Fruit fly (Drosophila melanogaster) whole organism, embryonic: ENCODE results near the gene Hrs.
A peak's percentile ranks its signal among the peaks of the same experiment; 100 is the strongest.

ENCODE experiments used
- ATbp ChIP-seq: fragments of 200-800 bp; sonication (Bioruptor generic); optimal IDR thresholded peaks from 2 replicates; lab custom pipeline; 2017; ENCODE audit warnings: missing biosample characterization, mild to moderate bottlenecking, missing genetic modification characterization, missing genetic modification reagents
- Awh ChIP-seq: fragments of 200-800 bp; sonication (Bioruptor generic); IDR thresholded peaks from 2 replicates; pipeline ENCODE4, ENCODE4 v1.3.6; 2022; ENCODE audit warnings: missing biosample characterization, missing genetic modification characterization
- Bteb2 ChIP-seq: fragments of 200-800 bp; sonication (Bioruptor generic); optimal IDR thresholded peaks from 2 replicates; lab custom pipeline; 2016; ENCODE audit warnings: missing biosample characterization, missing genetic modification characterization
- CG12071 ChIP-seq: fragments of 200-800 bp; sonication (Bioruptor generic); optimal IDR thresholded peaks from 3 replicates; lab custom pipeline; 2018; ENCODE audit warnings: missing biosample characterization, mild to moderate bottlenecking, missing genetic modification characterization
- CG13894 ChIP-seq: fragments of 200-800 bp; sonication (Bioruptor generic); optimal IDR thresholded peaks from 3 replicates; lab custom pipeline; 2018; ENCODE audit warnings: missing biosample characterization, mild to moderate bottlenecking, missing genetic modification characterization, moderate library complexity
- CG15073 ChIP-seq: fragments of 200-800 bp; sonication (Bioruptor generic); optimal IDR thresholded peaks from 2 replicates; lab custom pipeline; 2016; ENCODE audit warnings: missing biosample characterization, missing genetic modification characterization
- CG15479 ChIP-seq: fragments of 200-800 bp; sonication (Bioruptor generic); optimal IDR thresholded peaks from 3 replicates; lab custom pipeline; 2019; ENCODE audit warnings: missing biosample characterization, mild to moderate bottlenecking, missing genetic modification characterization, moderate library complexity
- CG15601 ChIP-seq: fragments of 200-800 bp; sonication (Bioruptor generic); optimal IDR thresholded peaks from 3 replicates; lab custom pipeline; 2019; ENCODE audit warnings: missing biosample characterization, mild to moderate bottlenecking, missing genetic modification characterization, moderate library complexity
- CG15696 ChIP-seq: fragments of 200-800 bp; sonication (Bioruptor generic); optimal IDR thresholded peaks from 2 replicates; lab custom pipeline; 2019; ENCODE audit warnings: missing biosample characterization, mild to moderate bottlenecking, missing genetic modification characterization, moderate library complexity
- CG1602 ChIP-seq: fragments of 200-800 bp; sonication (Bioruptor generic); optimal IDR thresholded peaks from 3 replicates; lab custom pipeline; 2016; ENCODE audit warnings: missing biosample characterization, missing genetic modification characterization
- CG17385 ChIP-seq: fragments of 200-800 bp; sonication (Bioruptor generic); optimal IDR thresholded peaks from 3 replicates; lab custom pipeline; 2018; ENCODE audit warnings: missing biosample characterization, mild to moderate bottlenecking, missing genetic modification characterization
- CG2199 ChIP-seq: fragments of 200-800 bp; sonication (Bioruptor generic); IDR thresholded peaks from 3 replicates; pipeline ENCODE4 v1.3.6; 2022; ENCODE audit warnings: missing biosample characterization, missing genetic modification characterization
- CG2875 ChIP-seq: fragments of 200-800 bp; sonication (Bioruptor generic); optimal IDR thresholded peaks from 2 replicates; lab custom pipeline; 2017; ENCODE audit warnings: missing biosample characterization, mild to moderate bottlenecking, missing genetic modification characterization, missing genetic modification reagents
- CG3163 ChIP-seq: fragments of 200-800 bp; sonication (Bioruptor generic); optimal IDR thresholded peaks from 3 replicates; lab custom pipeline; 2016; ENCODE audit warnings: missing biosample characterization, missing genetic modification characterization
- CG32767 ChIP-seq: fragments of 200-800 bp; sonication (Bioruptor generic); IDR thresholded peaks from 2 replicates; pipeline ENCODE4 v1.3.6; 2022; ENCODE audit warnings: missing biosample characterization, missing genetic modification characterization
- CG3281 ChIP-seq: fragments of 200-800 bp; sonication (Bioruptor generic); optimal IDR thresholded peaks from 3 replicates; lab custom pipeline; 2017; ENCODE audit warnings: missing biosample characterization, mild to moderate bottlenecking, missing genetic modification characterization
- CG4820 ChIP-seq: fragments of 200-800 bp; sonication (Bioruptor generic); optimal IDR thresholded peaks from 3 replicates; lab custom pipeline; 2016; ENCODE audit warnings: missing biosample characterization, missing genetic modification characterization
- CG6175 ChIP-seq: fragments of 200-800 bp; sonication (Bioruptor generic); IDR thresholded peaks from 3 replicates; pipeline ENCODE4 v1.3.6; 2022; ENCODE audit warnings: missing biosample characterization, missing genetic modification characterization
- CG6272 ChIP-seq: fragments of 200-800 bp; sonication (Bioruptor generic); IDR thresholded peaks from 2 replicates; pipeline ENCODE4 v1.3.6; 2022; ENCODE audit warnings: missing biosample characterization, missing genetic modification characterization
- CG6791 ChIP-seq: fragments of 200-800 bp; sonication (Bioruptor generic); IDR thresholded peaks from 3 replicates; pipeline ENCODE4 v1.3.6; 2022; ENCODE audit warnings: missing biosample characterization, missing genetic modification characterization; ENCODE audit not compliant: partially characterized antibody
- CG7963 ChIP-seq: fragments of 200-800 bp; sonication (Bioruptor generic); IDR thresholded peaks from 3 replicates; pipeline ENCODE4 v1.3.6; 2022; ENCODE audit warnings: missing biosample characterization, missing genetic modification characterization; ENCODE audit not compliant: partially characterized antibody
- CG8388 ChIP-seq: fragments of 200-800 bp; sonication (Bioruptor generic); optimal IDR thresholded peaks from 2 replicates; lab custom pipeline; 2019; ENCODE audit warnings: missing biosample characterization, mild to moderate bottlenecking, missing genetic modification characterization, moderate library complexity
- CG8924 ChIP-seq: fragments of 200-800 bp; optimal IDR thresholded peaks from 3 replicates; lab custom pipeline; 2019; ENCODE audit warnings: missing biosample characterization, mild to moderate bottlenecking, missing genetic modification characterization, moderate library complexity
- CTCF ChIP-seq: fragments of 200-800 bp; sonication (Bioruptor generic); optimal IDR thresholded peaks from 2 replicates; lab custom pipeline; 2017; ENCODE audit warnings: missing biosample characterization, mild to moderate bottlenecking, missing genetic modification characterization, moderate library complexity
- Dbx ChIP-seq: fragments of 200-800 bp; sonication (Bioruptor generic); IDR thresholded peaks from 3 replicates; pipeline ENCODE4 v1.3.6; 2022; ENCODE audit warnings: missing biosample characterization, missing genetic modification characterization
- Dp ChIP-seq: fragments of 200-800 bp; sonication (Bioruptor generic); optimal IDR thresholded peaks from 2 replicates; lab custom pipeline; 2018; ENCODE audit warnings: missing biosample characterization, mild to moderate bottlenecking, missing genetic modification characterization, moderate library complexity
- E2f2 ChIP-seq: fragments of 200-800 bp; sonication (Bioruptor generic); IDR thresholded peaks from 2 replicates; pipeline ENCODE4 v1.3.6; 2022; ENCODE audit warnings: missing biosample characterization, missing genetic modification characterization
- Elba2 ChIP-seq: fragments of 200-800 bp; sonication (Bioruptor generic); optimal IDR thresholded peaks from 3 replicates; lab custom pipeline; 2016; ENCODE audit warnings: missing biosample characterization, missing genetic modification characterization
- H15 ChIP-seq: fragments of 200-800 bp; sonication (Bioruptor generic); IDR thresholded peaks from 3 replicates; pipeline ENCODE4 v1.3.6; 2022; ENCODE audit warnings: missing biosample characterization, missing genetic modification characterization
- H2.0 ChIP-seq: fragments of 200-800 bp; sonication (Bioruptor generic); IDR thresholded peaks from 2 replicates; pipeline ENCODE4 v1.3.6; 2022; ENCODE audit warnings: missing biosample characterization, missing genetic modification characterization
- HHEX ChIP-seq: fragments of 200-800 bp; sonication (Bioruptor generic); optimal IDR thresholded peaks from 3 replicates; lab custom pipeline; 2017; ENCODE audit warnings: missing biosample characterization, mild to moderate bottlenecking, missing genetic modification characterization, missing genetic modification reagents
- Hr39 ChIP-seq: fragments of >200 bp; optimal IDR thresholded peaks from 2 replicates; lab custom pipeline; 2017
- Hsf ChIP-seq: fragments of 200-800 bp; sonication (Bioruptor generic); optimal IDR thresholded peaks from 3 replicates; lab custom pipeline; 2016; ENCODE audit warnings: missing biosample characterization, missing genetic modification characterization
- Med ChIP-seq: fragments of 200-800 bp; sonication (Bioruptor generic); peaks from one replicate; lab custom pipeline; 2016; ENCODE audit warnings: missing biosample characterization, missing genetic modification characterization, mild to moderate bottlenecking, inconsistent platforms, moderate library complexity
- Pdp1 ChIP-seq, 2 experiments: fragments of 200-800 bp; sonication (Bioruptor generic); optimal IDR thresholded peaks; 3 replicates each; lab custom pipeline; 2016; ENCODE audit warnings: missing biosample characterization in 2 of 2, missing genetic modification characterization in 2 of 2, mild to moderate bottlenecking in 1 of 2, moderate library complexity in 1 of 2
- abd-A ChIP-seq: fragments of 200-800 bp; sonication (Bioruptor generic); optimal IDR thresholded peaks from 3 replicates; lab custom pipeline; 2019; ENCODE audit warnings: missing biosample characterization, mild to moderate bottlenecking, missing genetic modification characterization, moderate library complexity
- corto ChIP-seq: fragments of 200-800 bp; sonication (Bioruptor generic); optimal IDR thresholded peaks from 2 replicates; lab custom pipeline; 2016; ENCODE audit warnings: missing biosample characterization, mild to moderate bottlenecking, missing genetic modification characterization, moderate library complexity
- crol ChIP-seq: fragments of 200-800 bp; sonication (Bioruptor generic); IDR thresholded peaks from 2 replicates; pipeline ENCODE4 v1.3.6; 2022; ENCODE audit warnings: missing biosample characterization, missing genetic modification characterization
- dpn ChIP-seq, 2 experiments: fragments of 200-800 bp; sonication (Bioruptor generic); optimal IDR thresholded peaks; 3 replicates each; lab custom pipeline; 2016; ENCODE audit warnings: missing biosample characterization in 2 of 2, missing genetic modification characterization in 2 of 2
- gem ChIP-seq: fragments of 200-800 bp; sonication (Bioruptor generic); optimal IDR thresholded peaks from 2 replicates; lab custom pipeline; 2019; ENCODE audit warnings: missing biosample characterization, mild to moderate bottlenecking, missing genetic modification characterization, moderate library complexity
- inv ChIP-seq: fragments of 200-800 bp; sonication (Bioruptor generic); IDR thresholded peaks from 2 replicates; pipeline ENCODE4 v1.3.6; 2022; ENCODE audit warnings: missing biosample characterization, missing genetic modification characterization; ENCODE audit not compliant: partially characterized antibody
- kay ChIP-seq: fragments of 200-800 bp; sonication (Bioruptor generic); optimal IDR thresholded peaks from 2 replicates; lab custom pipeline; 2016; ENCODE audit warnings: missing biosample characterization, missing genetic modification characterization
- kni ChIP-seq: fragments of 200-800 bp; sonication (Bioruptor generic); optimal IDR thresholded peaks from 3 replicates; lab custom pipeline; 2017; ENCODE audit warnings: mild to moderate bottlenecking, missing biosample characterization, missing genetic modification reagents, missing genetic modification characterization
- lab ChIP-seq: fragments of 200-800 bp; sonication (Bioruptor generic); optimal IDR thresholded peaks from 3 replicates; lab custom pipeline; 2017; ENCODE audit warnings: missing biosample characterization, missing genetic modification characterization, mild to moderate bottlenecking, moderate library complexity, missing genetic modification reagents
- nau ChIP-seq: fragments of 200-800 bp; sonication (Bioruptor generic); optimal IDR thresholded peaks from 3 replicates; lab custom pipeline; 2017; ENCODE audit warnings: missing biosample characterization, mild to moderate bottlenecking, missing genetic modification characterization, missing genetic modification reagents
- p53 ChIP-seq: fragments of 200-800 bp; sonication (Bioruptor generic); optimal IDR thresholded peaks from 2 replicates; lab custom pipeline; 2016; ENCODE audit warnings: missing biosample characterization, missing genetic modification characterization
- peb ChIP-seq: fragments of 200-800 bp; sonication (Bioruptor generic); IDR thresholded peaks from 2 replicates; pipeline ENCODE4 v1.3.6; 2022; ENCODE audit warnings: missing biosample characterization, missing genetic modification characterization
- row ChIP-seq: fragments of 200-800 bp; sonication (Bioruptor generic); IDR thresholded peaks from 3 replicates; pipeline ENCODE4 v1.3.6; 2022; ENCODE audit warnings: missing biosample characterization, missing genetic modification characterization
- seq ChIP-seq: fragments of 200-800 bp; sonication (Bioruptor generic); IDR thresholded peaks from 2 replicates; pipeline ENCODE4 v1.3.6; 2022; ENCODE audit warnings: missing biosample characterization, missing genetic modification characterization
- tll ChIP-seq, 2 experiments: fragments of 200-800 bp in 1 of 2; fragments of >200 bp in 1 of 2; sonication (Bioruptor generic) in 1 of 2; optimal IDR thresholded peaks; 2 replicates each; lab custom pipeline; 2017 to 2019; ENCODE audit warnings: missing biosample characterization in 2 of 2, missing genetic modification characterization in 2 of 2, mild to moderate bottlenecking in 1 of 2, moderate library complexity in 1 of 2

Hrs gene

dm6 chr2L:2757930-2758556, 18.3 kb downstream of the Hrs start:
- TF ChIP-seq CG8924 (tag; lab: Kevin White, UChicago), result no peak
- TF ChIP-seq peb (GFP tag; lab: Robert Waterston, UW), result no peak
- TF ChIP-seq CG15479 (GFP tag; lab: Kevin White, UChicago), result no peak
- TF ChIP-seq Hsf (GFP tag; lab: Kevin White, UChicago), result no peak
- no peak for TF ChIP-seq H15
- TF ChIP-seq inv (GFP tag; lab: Robert Waterston, UW), result no peak
- no peak for TF ChIP-seq CG15696 (tag; lab: Kevin White, UChicago)
- no peak for TF ChIP-seq HHEX
- no peak for TF ChIP-seq nau (GFP tag; lab: Kevin White, UChicago)
- no peak for TF ChIP-seq CG1602 (GFP tag; lab: Kevin White, UChicago)
- peak; percentile 57 for TF ChIP-seq Dp (GFP tag; lab: Kevin White, UChicago)
- no peak for TF ChIP-seq CG15073 (GFP tag; lab: Kevin White, UChicago)
- peak; percentile 10 for TF ChIP-seq lab (GFP tag; lab: Kevin White, UChicago)
- TF ChIP-seq Pdp1 (GFP tag; optimal IDR thresholded peaks at IDR 0.05; lab: Kevin White, UChicago), result no peak
- TF ChIP-seq CG7963 (GFP tag; lab: Robert Waterston, UW), result no peak
- TF ChIP-seq Bteb2 (GFP tag; lab: Kevin White, UChicago), result no peak
- no peak for TF ChIP-seq H2.0
- 0 out of 3 replicates have a peak, but pooled peaks have one; percentile 9 for TF ChIP-seq CG2199 (GFP tag; lab: Robert Waterston, UW)
- TF ChIP-seq CG12071 (GFP tag; lab: Kevin White, UChicago), result no peak
- TF ChIP-seq CG17385 (GFP tag; lab: Kevin White, UChicago), result no peak
- no peak for TF ChIP-seq kay (GFP tag; lab: Kevin White, UChicago)
- no peak for TF ChIP-seq Hr39 (lab: Kevin White, UChicago)
- peak; percentile 75 for TF ChIP-seq E2f2 (GFP tag; lab: Robert Waterston, UW)
- TF ChIP-seq CG3281 (GFP tag; lab: Kevin White, UChicago), result no peak
- TF ChIP-seq CG13894 (tag; lab: Kevin White, UChicago), result peak; percentile 70
- TF ChIP-seq CG4820 (GFP tag; lab: Kevin White, UChicago), result no peak
- TF ChIP-seq CG6272, result no peak
- no peak for TF ChIP-seq tll (GFP tag; optimal IDR thresholded peaks at IDR 0.05; lab: Kevin White, UChicago)
- TF ChIP-seq kni (GFP tag; lab: Kevin White, UChicago), result peak; percentile 48
- peak; percentile 27 for TF ChIP-seq abd-A
- no peak for TF ChIP-seq CG6175 (GFP tag; lab: Robert Waterston, UW)
- peak; percentile 9 for TF ChIP-seq corto (GFP tag; lab: Kevin White, UChicago)
- no peak for TF ChIP-seq p53 (GFP tag; lab: Kevin White, UChicago)
- TF ChIP-seq seq, result peak; percentile 16; the same call in 1 of the 2 replicates
- TF ChIP-seq crol (GFP tag; lab: Robert Waterston, UW), result no peak
- TF ChIP-seq row (GFP tag; lab: Robert Waterston, UW), result no peak; the same call in 2 of the 3 replicates
- 0 out of 3 replicates have a peak, but pooled peaks have one; percentile 5 for TF ChIP-seq CG6791 (GFP tag; lab: Robert Waterston, UW)
- no peak for TF ChIP-seq gem (tag; lab: Kevin White, UChicago)
- TF ChIP-seq CG3163 (GFP tag; lab: Kevin White, UChicago), result no peak
- TF ChIP-seq ATbp (GFP tag; lab: Kevin White, UChicago), result no peak
- peak; percentile 70 for TF ChIP-seq Med (GFP tag; lab: Kevin White, UChicago)
- no peak for TF ChIP-seq Awh
- peak; percentile 50; the same call in 2 of the 3 replicates for TF ChIP-seq Dbx (GFP tag; lab: Robert Waterston, UW)
- TF ChIP-seq CG2875 (GFP tag; lab: Kevin White, UChicago), result no peak
- no peak for TF ChIP-seq Elba2 (GFP tag; lab: Kevin White, UChicago)
- TF ChIP-seq CG32767 (GFP tag; lab: Robert Waterston, UW), result no peak
- no peak for TF ChIP-seq CG8388 (GFP tag; lab: Kevin White, UChicago)
- no peak for TF ChIP-seq dpn (GFP tag; optimal IDR thresholded peaks at IDR 0.05; lab: Kevin White, UChicago)
- no peak for TF ChIP-seq CTCF (GFP tag; lab: Kevin White, UChicago)
- TF ChIP-seq CG15601 (tag; lab: Kevin White, UChicago), result no peak
